Fruit fly (Drosophila melanogaster): ENCODE data around the gene ninaA.

DNA sequence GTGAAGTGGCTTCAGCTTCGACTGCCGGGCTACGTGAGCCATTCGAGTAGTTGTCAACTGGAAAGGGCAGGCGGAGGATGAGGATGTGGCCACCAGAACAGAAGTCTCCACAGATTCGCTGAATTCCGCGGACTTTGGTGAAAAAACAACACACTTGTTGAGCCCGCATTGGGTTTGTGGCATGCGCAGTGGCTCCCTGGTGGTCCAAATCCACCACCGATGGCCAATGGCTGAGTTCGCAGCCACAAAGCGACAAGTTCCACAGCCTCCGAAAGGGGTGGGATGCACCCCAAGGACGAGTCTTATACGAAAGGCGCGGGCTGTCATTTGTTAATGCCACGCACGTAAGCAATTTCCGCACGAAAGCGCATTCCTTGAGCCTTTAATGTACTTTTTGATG is 41.6 kb downstream of the ninaA start:
- TF ChIP-seq CG7101 (tag; optimal IDR thresholded peaks at IDR 0.05) (no peak), CG11617 (GFP tag; optimal IDR thresholded peaks at IDR 0.05) (no peak), kay (GFP tag; ENCODE audit: borderline replicate concordance) (no peak), cic (GFP tag; optimal IDR thresholded peaks at IDR 0.05) (no peak), ovo (GFP tag; optimal IDR thresholded peaks at IDR 0.05) (no peak), Mnt (GFP tag; optimal IDR thresholded peaks at IDR 0.05) (no peak), CG5204 (GFP tag; optimal IDR thresholded peaks at IDR 0.05) (no peak), pad (GFP tag; optimal IDR thresholded peaks at IDR 0.05) (no peak)

Measured in whole organism, adult.